Worm (Caenorhabditis elegans): Measurements from ENCODE around the gene egl-10.

Gene egl-10

ce11 chrV:12412321-12412720 is 50.5 kb downstream of the egl-10 start:
- TF ChIP-seq unc-39 (tag; optimal IDR thresholded peaks at IDR 0.05), result no peak
- no peak for TF ChIP-seq sem-4 (tag; optimal IDR thresholded peaks at IDR 0.05)
- TF ChIP-seq F13H6.1 (tag; optimal IDR thresholded peaks at IDR 0.05), result no peak
- TF ChIP-seq skn-1 (tag; optimal IDR thresholded peaks at IDR 0.05), result no peak
- TF ChIP-seq nhr-237 (tag; optimal IDR thresholded peaks at IDR 0.05), result no peak

- TF ChIP-seq dmd-4 (tag; optimal IDR thresholded peaks at IDR 0.05), result no peak
- TF ChIP-seq unc-62 (GFP tag; optimal IDR thresholded peaks at IDR 0.05), result no peak
- no peak for TF ChIP-seq elt-3 (tag; optimal IDR thresholded peaks at IDR 0.05)
- TF ChIP-seq nhr-77 (tag; optimal IDR thresholded peaks at IDR 0.05), result no peak
- no peak for TF ChIP-seq nhr-23 (tag; optimal IDR thresholded peaks at IDR 0.05)
- no peak for TF ChIP-seq C34F6.9 (tag; optimal IDR thresholded peaks at IDR 0.05)
- TF ChIP-seq Y55F3AM.14 (GFP tag; optimal IDR thresholded peaks at IDR 0.05), result no peak
- no peak for TF ChIP-seq ceh-16 (tag; optimal IDR thresholded peaks at IDR 0.05)
- no peak for TF ChIP-seq lsy-2 (tag; optimal IDR thresholded peaks at IDR 0.05)
- TF ChIP-seq sma-9 (GFP tag; optimal IDR thresholded peaks at IDR 0.05), result peak; percentile 42
- no peak for TF ChIP-seq sma-9 (tag; optimal IDR thresholded peaks at IDR 0.05)
- no peak for TF ChIP-seq lin-39 (tag; optimal IDR thresholded peaks at IDR 0.05)
- TF ChIP-seq nhr-11 (tag; optimal IDR thresholded peaks at IDR 0.05), result no peak
- TF ChIP-seq sem-4 (tag; optimal IDR thresholded peaks at IDR 0.05), result no peak
- no peak for TF ChIP-seq sma-3 (GFP tag; optimal IDR thresholded peaks at IDR 0.05)
- TF ChIP-seq fos-1 (tag; optimal IDR thresholded peaks at IDR 0.05), result no peak
- TF ChIP-seq ama-1 (optimal IDR thresholded peaks at IDR 0.05), result no peak
- TF ChIP-seq mbf-1 (tag; optimal IDR thresholded peaks at IDR 0.05), result no peak
- no peak for TF ChIP-seq crh-2 (tag; optimal IDR thresholded peaks at IDR 0.05)
- no peak for TF ChIP-seq nhr-10 (tag; optimal IDR thresholded peaks at IDR 0.05)
- no peak for TF ChIP-seq nhr-237 (tag; optimal IDR thresholded peaks at IDR 0.05)
- TF ChIP-seq egl-27 (tag; optimal IDR thresholded peaks at IDR 0.05), result no peak
- TF ChIP-seq blmp-1 (tag; optimal IDR thresholded peaks at IDR 0.05; ENCODE audit: insufficient read depth), result peak; percentile 13
- peak; percentile 12 for TF ChIP-seq nhr-25 (tag; optimal IDR thresholded peaks at IDR 0.05)
- TF ChIP-seq ztf-4 (tag; optimal IDR thresholded peaks at IDR 0.05), result no peak
Observed at ce11 chrV:12411909-12412308, 50.9 kb downstream of the egl-10 start, which contains the start of gene cdr-7. Gene cdr-7, minus strand, starts transcription at chrV:12412113.

ce11 chrV:12410416-12411001 is 52.3 kb downstream of the egl-10 start, which contains the start of gene hrg-2:
Gene hrg-2, minus strand, starts transcription at chrV:12410513.
- TF ChIP-seq nhr-21 (tag; optimal IDR thresholded peaks at IDR 0.05) (peak; percentile 24), nhr-11 (tag; optimal IDR thresholded peaks at IDR 0.05) (no peak), lsy-2 (tag; optimal IDR thresholded peaks at IDR 0.05) (peak in 1 of 2 experiments; percentile 12), sma-9 (GFP tag; optimal IDR thresholded peaks at IDR 0.05) (peak; percentile 55), sma-9 (tag; optimal IDR thresholded peaks at IDR 0.05) (no peak), nhr-25 (tag; optimal IDR thresholded peaks at IDR 0.05) (peak; percentile 85), ceh-16 (tag; optimal IDR thresholded peaks at IDR 0.05) (no peak), mab-5 (tag; optimal IDR thresholded peaks at IDR 0.05) (no peak), ceh-82 (tag; optimal IDR thresholded peaks at IDR 0.05) (no peak), nhr-129 (tag; optimal IDR thresholded peaks at IDR 0.05) (peak; percentile 96), zag-1 (tag; optimal IDR thresholded peaks at IDR 0.05) (no peak)

- TF ChIP-seq lsy-2 (tag; optimal IDR thresholded peaks at IDR 0.05), result peak in 1 of 2 experiments; percentile 48
- TF ChIP-seq unc-62 (GFP tag; optimal IDR thresholded peaks at IDR 0.05), result no peak
- peak; percentile 37 for TF ChIP-seq C34F6.9 (tag; optimal IDR thresholded peaks at IDR 0.05)
- TF ChIP-seq nhr-25 (tag; optimal IDR thresholded peaks at IDR 0.05), result no peak
- no peak for TF ChIP-seq elt-3 (tag; optimal IDR thresholded peaks at IDR 0.05)
- peak; percentile 44 for TF ChIP-seq fos-1 (tag; optimal IDR thresholded peaks at IDR 0.05)
- peak; percentile 51 for TF ChIP-seq sma-9 (GFP tag; optimal IDR thresholded peaks at IDR 0.05)
- no peak for TF ChIP-seq sma-9 (tag; optimal IDR thresholded peaks at IDR 0.05)
- TF ChIP-seq ceh-16 (tag; optimal IDR thresholded peaks at IDR 0.05), result no peak
- peak; percentile 83 for TF ChIP-seq nhr-129 (tag; optimal IDR thresholded peaks at IDR 0.05)
- TF ChIP-seq gmeb-1 (tag; optimal IDR thresholded peaks at IDR 0.05), result peak; percentile 7
- no peak for TF ChIP-seq crh-2 (tag; optimal IDR thresholded peaks at IDR 0.05)
- no peak for TF ChIP-seq mdl-1 (tag; optimal IDR thresholded peaks at IDR 0.05)
- peak; percentile 53 for TF ChIP-seq unc-55 (GFP tag; optimal IDR thresholded peaks at IDR 0.05)
Observed at ce11 chrV:12408996-12409395, 53.8 kb downstream of the egl-10 start.

All from whole organism, L2 larva.